Worm (Caenorhabditis elegans): Measurements from ENCODE around the gene srbc-30.

DNA sequence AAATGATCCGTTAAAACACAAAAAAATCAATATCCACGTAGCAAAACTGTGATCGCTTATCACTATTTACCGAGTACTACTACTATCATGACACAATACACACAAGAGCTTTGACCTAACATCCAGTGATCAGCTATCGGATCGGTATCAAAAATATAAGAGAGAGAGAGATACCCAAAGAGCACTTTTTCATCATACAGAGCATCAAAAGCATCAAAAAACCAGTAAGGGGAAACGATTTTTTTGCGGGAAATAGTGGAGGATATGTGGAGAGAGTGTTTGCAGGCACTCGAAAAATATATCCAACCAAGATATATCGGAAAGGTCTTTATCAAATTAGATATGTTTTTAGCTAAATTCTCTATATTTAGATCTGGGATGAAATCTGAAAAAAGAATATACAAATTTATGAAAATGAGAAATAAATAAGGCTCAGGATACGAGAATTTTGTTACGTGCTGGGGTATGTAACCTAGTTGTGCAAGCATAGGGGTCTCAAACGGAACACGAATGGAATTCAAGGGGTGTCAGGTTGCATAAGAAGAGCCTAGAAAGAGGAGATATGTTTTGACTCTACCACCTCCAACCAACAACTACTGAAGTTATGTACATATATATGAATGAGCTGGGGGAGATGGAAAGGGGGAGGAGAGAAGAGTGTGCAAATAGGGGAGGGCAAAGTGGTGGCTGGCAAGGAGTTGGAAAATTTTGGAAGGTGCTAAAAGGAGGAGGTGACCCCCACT lies 35.0 kb downstream of the srbc-30 start:
- TF ChIP-seq snpc-1.2 (GFP tag; IDR thresholded peaks at IDR 0.05) (no peak), jun-1 (tag; optimal IDR thresholded peaks at IDR 0.05) (no peak), lin-13 (GFP tag; optimal IDR thresholded peaks at IDR 0.05) (no peak)
